Worm (Caenorhabditis elegans): ENCODE measurements around the gene zip-1.

The zip-1 gene

ce11 chrIII:12334268-12334667, 723 bp downstream of the zip-1 start:
- TF ChIP-seq nfyb-1 (GFP tag; IDR thresholded peaks at IDR 0.05), result 0 out of 2 replicates have a peak, but pooled peaks have one; percentile 53
- no peak for TF ChIP-seq F10E7.11 (tag; optimal IDR thresholded peaks at IDR 0.05)

- peak; percentile 94 for TF ChIP-seq hmg-1.2 (GFP tag; IDR thresholded peaks at IDR 0.05)
- TF ChIP-seq B0261.1 (tag; optimal IDR thresholded peaks at IDR 0.05), result no peak
- TF ChIP-seq mel-28 (tag; optimal IDR thresholded peaks at IDR 0.05; ENCODE audit: borderline replicate concordance), result no peak
- no peak for TF ChIP-seq F49E8.2 (tag; optimal IDR thresholded peaks at IDR 0.05; ENCODE audit: insufficient read depth)
- no peak for TF ChIP-seq snpc-4 (GFP tag; optimal IDR thresholded peaks at IDR 0.05)
- TF ChIP-seq snpc-4 (tag; optimal IDR thresholded peaks at IDR 0.05), result peak in 2 of 4 experiments; percentile 20 to 40
- peak; percentile 28 for TF ChIP-seq tbp1 (GFP tag; optimal IDR thresholded peaks at IDR 0.05)
- no peak for TF ChIP-seq egrh-3 (GFP tag; IDR thresholded peaks at IDR 0.05)
- peak; percentile 6 for TF ChIP-seq nhr-90 (tag; optimal IDR thresholded peaks at IDR 0.05)
- no peak for TF ChIP-seq ceh-58 (GFP tag; IDR thresholded peaks at IDR 0.05)
- TF ChIP-seq him-1 (tag; optimal IDR thresholded peaks at IDR 0.05), result no peak
- TF ChIP-seq F57C9.4 (tag; optimal IDR thresholded peaks at IDR 0.05), result no peak
- TF ChIP-seq ama-1 (optimal IDR thresholded peaks at IDR 0.05), result no peak
- no peak for TF ChIP-seq ama-1 (GFP tag; optimal IDR thresholded peaks at IDR 0.05)
- no peak for TF ChIP-seq cebp-1 (GFP tag; IDR thresholded peaks at IDR 0.05)
- TF ChIP-seq cebp-1 (tag; optimal IDR thresholded peaks at IDR 0.05), result peak; percentile 64
- TF ChIP-seq nhr-80 (tag; optimal IDR thresholded peaks at IDR 0.05), result peak; percentile 80
- TF ChIP-seq Y95B8A.8 (GFP tag; IDR thresholded peaks at IDR 0.05), result no peak
- TF ChIP-seq dox-1 (GFP tag; IDR thresholded peaks at IDR 0.05), result peak; percentile 65; the same call in 1 of the 2 replicates
- TF ChIP-seq mcd-1 (GFP tag; IDR thresholded peaks at IDR 0.05), result peak; percentile 48; the same call in 1 of the 2 replicates
- peak; percentile 50; the same call in 1 of the 2 replicates for TF ChIP-seq B0336.3 (GFP tag; IDR thresholded peaks at IDR 0.05)
- TF ChIP-seq attf-6 (GFP tag; IDR thresholded peaks at IDR 0.05), result no peak
- TF ChIP-seq lin-35 (GFP tag; optimal IDR thresholded peaks at IDR 0.05), result peak in 1 of 3 experiments; percentile 19
- 0 out of 2 replicates have a peak, but pooled peaks have one; percentile 33 for TF ChIP-seq zfh-2 (GFP tag; conservative IDR thresholded peaks at IDR 0.05)
- peak; percentile 31 for TF ChIP-seq atf-7 (tag; optimal IDR thresholded peaks at IDR 0.05)
- peak; percentile 22 for TF ChIP-seq ZK185.1 (tag; optimal IDR thresholded peaks at IDR 0.05; ENCODE audit: poor library complexity, severe bottlenecking)
- TF ChIP-seq D2030.7 (GFP tag; IDR thresholded peaks at IDR 0.05), result no peak
- peak; percentile 24 for TF ChIP-seq attf-5 (GFP tag; optimal IDR thresholded peaks at IDR 0.05)
- TF ChIP-seq lin-40 (tag; optimal IDR thresholded peaks at IDR 0.05), result peak; percentile 59
- peak; percentile 21 for TF ChIP-seq ztf-26 (tag; optimal IDR thresholded peaks at IDR 0.05)
Observed at ce11 chrIII:12335400-12335994, 2.0 kb downstream of the zip-1 start.

- TF ChIP-seq rcor-1 (GFP tag; IDR thresholded peaks at IDR 0.05) (no peak), T07F8.4 (tag; optimal IDR thresholded peaks at IDR 0.05) (no peak), mel-28 (tag; optimal IDR thresholded peaks at IDR 0.05; ENCODE audit: borderline replicate concordance) (no peak), nfyb-1 (GFP tag; IDR thresholded peaks at IDR 0.05) (peak; percentile 89), ztf-6 (GFP tag; IDR thresholded peaks at IDR 0.05) (no peak), let-607 (tag; optimal IDR thresholded peaks at IDR 0.05) (no peak), Y56A3A.18 (GFP tag; IDR thresholded peaks at IDR 0.05) (no peak), attf-6 (GFP tag; IDR thresholded peaks at IDR 0.05) (no peak), Y53F4B.3 (GFP tag; IDR thresholded peaks at IDR 0.05) (no peak), sptf-2 (GFP tag; optimal IDR thresholded peaks at IDR 0.05) (no peak), him-1 (tag; optimal IDR thresholded peaks at IDR 0.05) (peak; percentile 52), T26A5.8 (tag; optimal IDR thresholded peaks at IDR 0.05) (no peak)
Observed at ce11 chrIII:12344940-12345339, 11.4 kb downstream of the zip-1 start.

All from whole organism, young adult.